Fruit fly (Drosophila melanogaster) whole organism, wandering third instar larva: ENCODE results near the gene MED4.
A peak's percentile ranks its signal among the peaks of the same experiment; 100 is the strongest.

ENCODE experiments used
- CG32264 ChIP-seq: fragments of 200-800 bp; sonication (Bioruptor generic); optimal IDR thresholded peaks from 2 replicates; lab custom pipeline; 2016; ENCODE audit warnings: missing biosample characterization, missing genetic modification characterization
- CG9705 ChIP-seq: fragments of 200-800 bp; sonication (Bioruptor generic); optimal IDR thresholded peaks from 2 replicates; lab custom pipeline; 2018; ENCODE audit warnings: missing biosample characterization, mild to moderate bottlenecking, missing genetic modification characterization
- CrebA ChIP-seq: fragments of 200-800 bp; sonication (Bioruptor generic); optimal IDR thresholded peaks from 2 replicates; lab custom pipeline; 2016; ENCODE audit warnings: missing biosample characterization, mild to moderate bottlenecking, missing genetic modification characterization, borderline replicate concordance
- Dfd ChIP-seq: fragments of >200 bp; optimal IDR thresholded peaks from 2 replicates; lab custom pipeline; 2017; ENCODE audit warnings: missing biosample characterization, missing genetic modification characterization
- Dif ChIP-seq: fragments of 200-275, 200-300 bp; sonication (Bioruptor generic); optimal IDR thresholded peaks from 2 replicates; lab custom pipeline; 2018; ENCODE audit warnings: missing biosample characterization, missing genetic modification characterization; ENCODE audit not compliant: partially characterized antibody
- GATAd ChIP-seq: sonication (Bioruptor generic); optimal IDR thresholded peaks from 2 replicates; lab custom pipeline; 2016; ENCODE audit warnings: missing biosample characterization, missing genetic modification characterization
- HLH106 ChIP-seq: fragments of 200-800 bp; optimal IDR thresholded peaks from 3 replicates; lab custom pipeline; 2019; ENCODE audit warnings: missing biosample characterization, mild to moderate bottlenecking, missing genetic modification characterization, moderate library complexity
- Hnf4 ChIP-seq: fragments of 200-800 bp; sonication (Bioruptor generic); optimal IDR thresholded peaks from 2 replicates; lab custom pipeline; 2016; ENCODE audit warnings: missing biosample characterization, mild to moderate bottlenecking, missing genetic modification characterization
- Hr78 ChIP-seq: fragments of >200 bp; optimal IDR thresholded peaks from 2 replicates; lab custom pipeline; 2017; ENCODE audit warnings: missing biosample characterization, missing genetic modification characterization
- Hr83 ChIP-seq: fragments of 200-300 bp; sonication (Bioruptor generic); optimal IDR thresholded peaks from 2 replicates; lab custom pipeline; 2016; ENCODE audit warnings: missing biosample characterization, mild to moderate bottlenecking, missing genetic modification characterization, moderate library complexity; ENCODE audit not compliant: poor library complexity, severe bottlenecking
- Jra ChIP-seq: sonication (Bioruptor generic); optimal IDR thresholded peaks from 2 replicates; lab custom pipeline; 2016; ENCODE audit warnings: missing biosample characterization, missing genetic modification characterization
- Mio ChIP-seq: sonication (Bioruptor generic); optimal IDR thresholded peaks from 2 replicates; lab custom pipeline; 2016; ENCODE audit warnings: missing biosample characterization, missing genetic modification characterization
- Myc ChIP-seq: fragments of >200 bp; optimal IDR thresholded peaks from 2 replicates; lab custom pipeline; 2017
- OdsH ChIP-seq: fragments of 200-800 bp; sonication (Bioruptor generic); optimal IDR thresholded peaks from 2 replicates; lab custom pipeline; 2016; ENCODE audit warnings: missing biosample characterization, mild to moderate bottlenecking, missing genetic modification characterization
- Rel ChIP-seq, 2 experiments: fragments of 200-800 bp; sonication (Bioruptor generic) in 1 of 2; optimal IDR thresholded peaks; 2 replicates in 1 of 2; 3 replicates in 1 of 2; lab custom pipeline; 2016 to 2019; ENCODE audit warnings: mild to moderate bottlenecking in 2 of 2, missing biosample characterization in 2 of 2, missing genetic modification characterization in 2 of 2, moderate library complexity in 1 of 2
- Sp1 ChIP-seq: fragments of 200-800 bp; sonication (Bioruptor generic); optimal IDR thresholded peaks from 3 replicates; lab custom pipeline; 2019; ENCODE audit warnings: missing biosample characterization, mild to moderate bottlenecking, missing genetic modification characterization, moderate library complexity
- Vsx2 ChIP-seq: fragments of 200-300, 225-300 bp; sonication (Bioruptor generic); optimal IDR thresholded peaks from 2 replicates; lab custom pipeline; 2018; ENCODE audit warnings: missing biosample characterization, missing genetic modification characterization; ENCODE audit not compliant: partially characterized antibody
- br ChIP-seq: fragments of 200-800 bp; sonication (Bioruptor generic); optimal IDR thresholded peaks from 2 replicates; lab custom pipeline; 2016; ENCODE audit warnings: missing biosample characterization, missing genetic modification characterization
- dl ChIP-seq, 2 experiments: fragments of 175-275, 200-275 bp in 1 of 2; fragments of 200-275 bp in 1 of 2; sonication (Bioruptor generic); optimal IDR thresholded peaks; lab custom pipeline; 2018; ENCODE audit warnings: mild to moderate bottlenecking in 2 of 2, missing biosample characterization in 2 of 2, missing genetic modification characterization in 2 of 2, moderate library complexity in 2 of 2; ENCODE audit not compliant: partially characterized antibody in 2 of 2, insufficient read depth in 1 of 2
- dmrt93B ChIP-seq: fragments of 200-800 bp; sonication (Bioruptor generic); optimal IDR thresholded peaks from 2 replicates; lab custom pipeline; 2018; ENCODE audit warnings: missing biosample characterization, mild to moderate bottlenecking, missing genetic modification characterization
- ey ChIP-seq: fragments of 200-800 bp; sonication (Bioruptor generic); optimal IDR thresholded peaks from 2 replicates; lab custom pipeline; 2016; ENCODE audit warnings: missing biosample characterization, missing genetic modification characterization
- foxo ChIP-seq, 2 experiments: fragments of 200-800 bp; sonication (Bioruptor generic); optimal IDR thresholded peaks; 2 replicates in 1 of 2; 3 replicates in 1 of 2; lab custom pipeline; 2016 to 2017; ENCODE audit warnings: missing biosample characterization in 2 of 2, missing genetic modification characterization in 2 of 2
- fru ChIP-seq: fragments of 200-800 bp; sonication (Bioruptor generic); optimal IDR thresholded peaks from 3 replicates; lab custom pipeline; 2016; ENCODE audit warnings: missing biosample characterization, mild to moderate bottlenecking, missing genetic modification characterization
- h ChIP-seq: fragments of 200-800 bp; sonication (Bioruptor generic); optimal IDR thresholded peaks from 3 replicates; lab custom pipeline; 2016; ENCODE audit warnings: missing biosample characterization, mild to moderate bottlenecking, missing genetic modification characterization
- lola ChIP-seq: fragments of >200 bp; optimal IDR thresholded peaks from 2 replicates; lab custom pipeline; 2017; ENCODE audit warnings: missing biosample characterization, missing genetic modification characterization
- pan ChIP-seq: fragments of >200 bp; optimal IDR thresholded peaks from 2 replicates; lab custom pipeline; 2017
- psq ChIP-seq: fragments of 200-800 bp; sonication (Bioruptor generic); optimal IDR thresholded peaks from 3 replicates; lab custom pipeline; 2017; ENCODE audit warnings: missing biosample characterization, mild to moderate bottlenecking, missing genetic modification characterization, moderate library complexity
- rgr ChIP-seq: fragments of 200-800 bp; sonication (Bioruptor generic); optimal IDR thresholded peaks from 3 replicates; lab custom pipeline; 2016; ENCODE audit warnings: missing biosample characterization, mild to moderate bottlenecking, missing genetic modification characterization
- sage ChIP-seq: fragments of 200-800 bp; sonication (Bioruptor generic); optimal IDR thresholded peaks from 2 replicates; lab custom pipeline; 2016; ENCODE audit warnings: missing biosample characterization, mild to moderate bottlenecking, missing genetic modification characterization
- sv ChIP-seq: fragments of 200-800 bp; sonication (Bioruptor generic); optimal IDR thresholded peaks from 3 replicates; lab custom pipeline; 2016; ENCODE audit warnings: missing biosample characterization, missing genetic modification characterization
- usp ChIP-seq: fragments of >200 bp; optimal IDR thresholded peaks from 2 replicates; lab custom pipeline; 2017; ENCODE audit warnings: missing biosample characterization, missing genetic modification characterization
- woc ChIP-seq: sonication (Bioruptor generic); optimal IDR thresholded peaks from 2 replicates; lab custom pipeline; 2016; ENCODE audit warnings: missing biosample characterization, mild to moderate bottlenecking, missing genetic modification characterization

The MED4 gene

dm6 chr3L:7241217-7241859 is 9.0 kb downstream of the MED4 start, which contains the start of the genes RpL18 and Neos:
Gene RpL18 (minus strand): TSS chr3L:7241351.
Gene Neos (plus strand): TSS chr3L:7241628.
- TF ChIP-seq GATAd (GFP tag; lab: Kevin White, UChicago) (peak; percentile 79), dmrt93B (GFP tag; lab: Kevin White, UChicago) (peak; percentile 63), ey (GFP tag; lab: Kevin White, UChicago) (peak; percentile 67), OdsH (GFP tag; lab: Kevin White, UChicago) (peak; percentile 28), HLH106 (peak; percentile 50), lola (GFP tag; lab: Kevin White, UChicago) (no peak), Myc (lab: Kevin White, UChicago) (peak; percentile 23), CG32264 (peak; percentile 65), fru (peak; percentile 76), psq (GFP tag; lab: Kevin White, UChicago) (peak; percentile 52), h (GFP tag; lab: Kevin White, UChicago) (peak; percentile 77), Dif (no peak), Rel (GFP tag; optimal IDR thresholded peaks at IDR 0.05; lab: Kevin White, UChicago) (no peak), Rel (tag; optimal IDR thresholded peaks at IDR 0.05; lab: Kevin White, UChicago) (peak; percentile 44), Vsx2 (no peak), br (GFP tag; lab: Kevin White, UChicago) (peak; percentile 75), Hr78 (GFP tag; lab: Kevin White, UChicago) (no peak), Dfd (GFP tag; lab: Kevin White, UChicago) (no peak), woc (GFP tag; lab: Kevin White, UChicago) (peak; percentile 63), Sp1 (GFP tag; lab: Kevin White, UChicago) (peak; percentile 78), CG9705 (GFP tag; lab: Kevin White, UChicago) (peak; percentile 75), sv (peak; percentile 77), Jra (GFP tag; lab: Kevin White, UChicago) (peak; percentile 68), CrebA (GFP tag; lab: Kevin White, UChicago) (no peak), foxo (GFP tag; optimal IDR thresholded peaks at IDR 0.05; lab: Kevin White, UChicago) (peak in 1 of 2 experiments; percentile 74), rgr (GFP tag; lab: Kevin White, UChicago) (peak; percentile 83), Hr83 (GFP tag; lab: Kevin White, UChicago) (peak; percentile 79)

dm6 chr3L:7238072-7238759 is 12.1 kb downstream of the MED4 start, which contains the start of the genes CG14829 and BHD:
Gene CG14829 (minus strand): TSS chr3L:7238122.
Gene BHD (plus strand): TSS chr3L:7238542.
- TF ChIP-seq Rel (GFP tag; optimal IDR thresholded peaks at IDR 0.05; lab: Kevin White, UChicago), result no peak
- peak; percentile 95 for TF ChIP-seq Rel (tag; optimal IDR thresholded peaks at IDR 0.05; lab: Kevin White, UChicago)
- TF ChIP-seq Vsx2, result no peak
- TF ChIP-seq Hnf4 (GFP tag; lab: Kevin White, UChicago), result no peak
- no peak for TF ChIP-seq lola (GFP tag; lab: Kevin White, UChicago)
- TF ChIP-seq Myc (lab: Kevin White, UChicago), result peak; percentile 57
- TF ChIP-seq HLH106, result no peak

dm6 chr3L:7234212-7234611 is 16.1 kb downstream of the MED4 start, which contains the start of gene CG14826:
Gene CG14826 (plus strand): TSS chr3L:7234512.
- TF ChIP-seq CG9705 (GFP tag; lab: Kevin White, UChicago), result no peak
- TF ChIP-seq sage (GFP tag; lab: Kevin White, UChicago), result no peak
- TF ChIP-seq CrebA (GFP tag; lab: Kevin White, UChicago), result no peak
- no peak for TF ChIP-seq rgr (GFP tag; lab: Kevin White, UChicago)
- TF ChIP-seq usp (GFP tag; lab: Kevin White, UChicago), result no peak
- no peak for TF ChIP-seq Mio (GFP tag; lab: Kevin White, UChicago)
- TF ChIP-seq CG32264, result no peak
- TF ChIP-seq ey (GFP tag; lab: Kevin White, UChicago), result no peak
- no peak for TF ChIP-seq Vsx2
- no peak for TF ChIP-seq Sp1 (GFP tag; lab: Kevin White, UChicago)
- TF ChIP-seq woc (GFP tag; lab: Kevin White, UChicago), result no peak
- TF ChIP-seq dl (GFP tag; optimal IDR thresholded peaks at IDR 0.05; lab: Kevin White, UChicago; ENCODE audit: insufficient read depth in 1 of 2, partially characterized antibody in 2 of 2), result no peak
- TF ChIP-seq fru, result no peak
- no peak for TF ChIP-seq Hnf4 (GFP tag; lab: Kevin White, UChicago)
- TF ChIP-seq GATAd (GFP tag; lab: Kevin White, UChicago), result no peak
- TF ChIP-seq h (GFP tag; lab: Kevin White, UChicago), result no peak
- TF ChIP-seq Jra (GFP tag; lab: Kevin White, UChicago), result no peak
- TF ChIP-seq pan (lab: Kevin White, UChicago), result no peak
